Fruit fly (Drosophila melanogaster) ovary, adult (tissue): ENCODE data around the gene Max.

Source experiments
- CG17801 ChIP-seq: fragments of 200-800 bp; optimal IDR thresholded peaks from 2 replicates; lab custom pipeline; 2019; ENCODE audit warnings: missing biosample characterization, mild to moderate bottlenecking, missing genetic modification characterization, moderate library complexity; ENCODE audit not compliant: partially characterized antibody

Max gene

dm6 chr3L:19228857-19229398 lies 35.1 kb downstream of the Max start:
- TF ChIP-seq CG17801 (GFP tag; lab: Kevin White, UChicago), result no peak

- TF ChIP-seq CG17801 (GFP tag; lab: Kevin White, UChicago), result no peak
These were observed 35.6 kb downstream of the Max start for dm6 chr3L:19228371-19228817.

- TF ChIP-seq CG17801 (GFP tag; lab: Kevin White, UChicago), result no peak
These were observed 38.3 kb downstream of the Max start for dm6 chr3L:19225687-19226086.

- no peak for TF ChIP-seq CG17801 (GFP tag; lab: Kevin White, UChicago)
These were observed 42.5 kb downstream of the Max start for dm6 chr3L:19221455-19221854.

- TF ChIP-seq CG17801 (GFP tag; lab: Kevin White, UChicago), result no peak
These were observed 47.6 kb downstream of the Max start for dm6 chr3L:19216377-19216776.

- TF ChIP-seq CG17801 (GFP tag; lab: Kevin White, UChicago), result no peak
These were observed 49.8 kb downstream of the Max start for dm6 chr3L:19214223-19214622.
